Fruit fly (Drosophila melanogaster): ENCODE data around the gene nol.

dm6 chr3L:11085810-11086209 is 44.8 kb upstream of the nol start:
- TF ChIP-seq h (optimal IDR thresholded peaks at IDR 0.05) = no peak
- TF ChIP-seq Myc (optimal IDR thresholded peaks at IDR 0.05) = no peak
- no peak for TF ChIP-seq Sin3A (optimal IDR thresholded peaks at IDR 0.05)
- no peak for TF ChIP-seq psq (optimal IDR thresholded peaks at IDR 0.05)
- no peak for TF ChIP-seq insv (optimal IDR thresholded peaks at IDR 0.05)
- no peak for TF ChIP-seq ttk (optimal IDR thresholded peaks at IDR 0.05)

Measured in Kc167 (cell line).